Worm (Caenorhabditis elegans) whole organism, L2 larva: Measurements from ENCODE around the gene nas-38.

Experiments
- F13H6.1 ChIP-seq: sonication (generic microtip); optimal IDR thresholded peaks from 2 replicates; lab custom pipeline; 2016; ENCODE audit warnings: missing genetic modification characterization, missing compliant biosample characterization
- R02D3.7 ChIP-seq: fragments of 150-350 bp; optimal IDR thresholded peaks from 2 replicates; lab custom pipeline; 2014; ENCODE audit warnings: missing biosample characterization, missing genetic modification characterization
- ZK546.5 ChIP-seq: sonication (generic microtip); optimal IDR thresholded peaks from 2 replicates; lab custom pipeline; 2017; ENCODE audit warnings: missing biosample characterization, missing genetic modification characterization
- alr-1 ChIP-seq: fragments of 150-350 bp; optimal IDR thresholded peaks from 2 replicates; lab custom pipeline; 2014; ENCODE audit warnings: missing biosample characterization, missing genetic modification characterization
- ceh-16 ChIP-seq: fragments of 150-350 bp; optimal IDR thresholded peaks from 2 replicates; lab custom pipeline; 2014; ENCODE audit warnings: missing biosample characterization, missing genetic modification characterization
- crh-2 ChIP-seq: sonication (generic microtip); optimal IDR thresholded peaks from 2 replicates; lab custom pipeline; 2017; ENCODE audit warnings: missing biosample characterization, missing genetic modification characterization
- dmd-4 ChIP-seq: sonication (generic microtip); optimal IDR thresholded peaks from 2 replicates; lab custom pipeline; 2017; ENCODE audit warnings: missing biosample characterization, missing genetic modification characterization
- egl-27 ChIP-seq: sonication (generic microtip); optimal IDR thresholded peaks from 3 replicates; lab custom pipeline; 2017; ENCODE audit warnings: missing biosample characterization, missing genetic modification reagents, missing genetic modification characterization
- elt-3 ChIP-seq: sonication (generic microtip); optimal IDR thresholded peaks from 2 replicates; lab custom pipeline; 2017; ENCODE audit warnings: missing biosample characterization, missing genetic modification characterization
- fos-1 ChIP-seq: fragments of 150-350 bp; optimal IDR thresholded peaks from 2 replicates; lab custom pipeline; 2014; ENCODE audit warnings: missing biosample characterization, missing genetic modification characterization
- gmeb-1 ChIP-seq: fragments of 150-350 bp; optimal IDR thresholded peaks from 2 replicates; lab custom pipeline; 2014; ENCODE audit warnings: missing biosample characterization, missing genetic modification characterization
- lin-11 ChIP-seq: fragments of 150-350 bp; sonication (generic microtip); optimal IDR thresholded peaks from 2 replicates; lab custom pipeline; 2014; ENCODE audit warnings: missing biosample characterization, missing genetic modification characterization, inconsistent platforms, mixed read lengths
- lin-39 ChIP-seq: fragments of 150-350 bp; optimal IDR thresholded peaks from 2 replicates; lab custom pipeline; 2014; ENCODE audit warnings: missing biosample characterization, missing genetic modification reagents, missing genetic modification characterization
- lsy-2 ChIP-seq, 2 experiments: fragments of 150-350 bp in 1 of 2; sonication (generic microtip) in 1 of 2; optimal IDR thresholded peaks; 2 replicates each; lab custom pipeline; 2014 to 2017; ENCODE audit warnings: missing biosample characterization in 2 of 2, missing genetic modification characterization in 2 of 2
- mab-5 ChIP-seq: fragments of 150-350 bp; optimal IDR thresholded peaks from 2 replicates; lab custom pipeline; 2014; ENCODE audit warnings: missing biosample characterization, missing genetic modification characterization
- mdl-1 ChIP-seq, 2 experiments: fragments of 150-350 bp in 1 of 2; sonication (generic microtip) in 1 of 2; optimal IDR thresholded peaks; 2 replicates each; lab custom pipeline; 2017; ENCODE audit warnings: missing biosample characterization in 2 of 2, missing genetic modification characterization in 2 of 2
- nhr-10 ChIP-seq: sonication (generic microtip); optimal IDR thresholded peaks from 2 replicates; lab custom pipeline; 2017; ENCODE audit warnings: missing biosample characterization, missing genetic modification characterization
- nhr-11 ChIP-seq: fragments of 150-350 bp; optimal IDR thresholded peaks from 2 replicates; lab custom pipeline; 2014; ENCODE audit warnings: missing biosample characterization, missing genetic modification characterization
- nhr-129 ChIP-seq: fragments of 150-350 bp; optimal IDR thresholded peaks from 2 replicates; lab custom pipeline; 2014; ENCODE audit warnings: missing biosample characterization, missing genetic modification characterization
- nhr-23 ChIP-seq: fragments of 150-350 bp; optimal IDR thresholded peaks from 2 replicates; lab custom pipeline; 2014; ENCODE audit warnings: missing biosample characterization, missing genetic modification reagents, missing genetic modification characterization
- nhr-237 ChIP-seq: fragments of 150-350 bp; optimal IDR thresholded peaks from 2 replicates; lab custom pipeline; 2014; ENCODE audit warnings: missing biosample characterization, missing genetic modification characterization
- nhr-25 ChIP-seq: fragments of 150-350 bp; sonication (generic microtip); optimal IDR thresholded peaks from 3 replicates; lab custom pipeline; 2014; ENCODE audit warnings: missing biosample characterization, missing genetic modification characterization
- nhr-6 ChIP-seq: fragments of 150-350 bp; optimal IDR thresholded peaks from 2 replicates; lab custom pipeline; 2014; ENCODE audit warnings: missing biosample characterization, missing genetic modification characterization
- nhr-77 ChIP-seq: fragments of 150-350 bp; optimal IDR thresholded peaks from 2 replicates; lab custom pipeline; 2014; ENCODE audit warnings: missing biosample characterization, missing genetic modification characterization
- sem-4 ChIP-seq: fragments of 150-350 bp; optimal IDR thresholded peaks from 2 replicates; lab custom pipeline; 2014; ENCODE audit warnings: missing biosample characterization, missing genetic modification reagents, missing genetic modification characterization
- skn-1 ChIP-seq: sonication (generic microtip); optimal IDR thresholded peaks from 2 replicates; lab custom pipeline; 2017; ENCODE audit warnings: missing biosample characterization, missing genetic modification characterization
- sma-3 ChIP-seq: sonication (generic microtip); optimal IDR thresholded peaks from 2 replicates; lab custom pipeline; 2016; ENCODE audit warnings: missing genetic modification reagents, missing genetic modification characterization, missing compliant biosample characterization
- snpc-4 ChIP-seq: fragments of 150-350 bp; optimal IDR thresholded peaks from 2 replicates; lab custom pipeline; 2014; ENCODE audit warnings: missing biosample characterization, missing genetic modification characterization
- unc-39 ChIP-seq: fragments of 150-350 bp; optimal IDR thresholded peaks from 2 replicates; lab custom pipeline; 2014; ENCODE audit warnings: missing biosample characterization, missing genetic modification characterization
- unc-55 ChIP-seq: fragments of 150-350 bp; sonication (generic microtip); optimal IDR thresholded peaks from 3 replicates; lab custom pipeline; 2014; ENCODE audit warnings: missing biosample characterization, missing genetic modification reagents, missing genetic modification characterization
- unc-62 ChIP-seq: fragments of 150-350 bp; optimal IDR thresholded peaks from 2 replicates; lab custom pipeline; 2014; ENCODE audit warnings: missing biosample characterization, missing genetic modification reagents, missing genetic modification characterization
- zag-1 ChIP-seq: fragments of 150-350 bp; optimal IDR thresholded peaks from 2 replicates; lab custom pipeline; 2014; ENCODE audit warnings: missing biosample characterization, missing genetic modification characterization
- ztf-1 ChIP-seq: fragments of 200-800 bp; sonication (Bioruptor generic); conservative IDR thresholded peaks from 2 replicates; pipeline ENCODE4 v1.3.6; 2022; ENCODE audit warnings: missing genetic modification characterization, missing compliant biosample characterization
- ztf-11 ChIP-seq: sonication (generic microtip); optimal IDR thresholded peaks from 2 replicates; lab custom pipeline; 2017; ENCODE audit warnings: missing biosample characterization, missing genetic modification characterization

nas-38 gene

DNA sequence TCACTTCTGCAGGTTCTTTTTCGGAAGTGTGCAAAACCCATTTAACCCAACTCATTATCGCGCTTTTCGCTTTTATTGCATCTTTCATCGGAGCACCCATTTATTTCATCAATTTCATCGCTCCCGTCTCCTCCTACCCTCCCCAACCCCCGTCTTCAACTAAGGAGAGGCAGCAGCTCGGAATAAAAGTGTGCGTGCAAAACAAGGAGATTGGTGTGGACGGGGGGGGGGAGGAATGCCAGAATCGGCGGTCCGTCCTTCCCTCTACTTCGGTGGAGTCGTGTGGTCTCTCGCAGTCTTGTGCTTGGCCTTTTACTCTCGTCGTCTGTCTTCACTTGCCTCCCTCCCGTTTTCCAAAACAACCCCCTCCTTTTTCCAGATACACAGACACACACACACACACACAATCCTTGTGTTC lies 43.4 kb downstream of the nas-38 start (continued):
- peak; percentile 66 for TF ChIP-seq nhr-129 (tag; lab: Kevin White, UChicago)
- no peak for TF ChIP-seq nhr-10 (tag; lab: Kevin White, UChicago)
- no peak for TF ChIP-seq snpc-4 (tag; lab: Kevin White, UChicago)
- no peak for TF ChIP-seq nhr-6 (tag; lab: Kevin White, UChicago)
- TF ChIP-seq egl-27: no peak
- TF ChIP-seq dmd-4 (tag; lab: Kevin White, UChicago): no peak
- TF ChIP-seq unc-55 (GFP tag; lab: Kevin White, UChicago): peak; percentile 76
- TF ChIP-seq nhr-11 (tag; lab: Kevin White, UChicago): no peak
- TF ChIP-seq mdl-1 (tag; optimal IDR thresholded peaks at IDR 0.05; lab: Kevin White, UChicago): peak in 1 of 2 experiments; percentile 37
- TF ChIP-seq nhr-237 (tag; lab: Kevin White, UChicago): no peak
- no peak for TF ChIP-seq nhr-23 (tag; lab: Kevin White, UChicago)
- no peak for TF ChIP-seq lin-39 (tag; lab: Kevin White, UChicago)
- no peak for TF ChIP-seq fos-1
- TF ChIP-seq elt-3 (tag; lab: Kevin White, UChicago): no peak
- no peak for TF ChIP-seq ZK546.5 (tag; lab: Kevin White, UChicago)
- TF ChIP-seq lin-11: peak; percentile 30
- no peak for TF ChIP-seq ztf-1 (GFP tag; lab: Robert Waterston, UW)

DNA sequence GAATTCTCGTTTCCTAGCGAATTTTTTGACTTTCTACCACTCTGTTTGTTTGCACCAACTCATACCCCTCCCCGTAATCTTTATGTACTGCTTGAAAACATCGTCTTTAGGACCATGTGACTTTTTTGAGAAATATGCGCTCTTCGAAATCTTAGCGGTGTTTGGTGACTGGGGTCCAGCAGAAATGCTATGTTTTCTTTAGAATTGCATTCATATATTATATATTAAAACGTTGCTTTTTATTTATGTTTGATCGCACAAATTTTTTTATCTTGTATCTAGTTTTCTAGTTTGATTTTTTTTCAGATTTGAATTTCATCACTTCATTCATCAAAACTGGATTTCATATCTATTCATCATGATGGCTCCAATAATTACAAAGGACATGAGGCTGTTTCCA lies 43.9 kb downstream of the nas-38 start, which contains the start of gene F13C5.1:
TSS of gene F13C5.1 (plus strand) at position 301 of the 400 bp plus-strand sequence.
- no peak for TF ChIP-seq nhr-6 (tag; lab: Kevin White, UChicago)
- TF ChIP-seq unc-62 (GFP tag; lab: Kevin White, UChicago): no peak
- no peak for TF ChIP-seq alr-1 (tag; lab: Kevin White, UChicago)
- TF ChIP-seq R02D3.7 (tag; lab: Kevin White, UChicago): no peak
- TF ChIP-seq dmd-4 (tag; lab: Kevin White, UChicago): no peak
- TF ChIP-seq elt-3 (tag; lab: Kevin White, UChicago): no peak
- no peak for TF ChIP-seq nhr-10 (tag; lab: Kevin White, UChicago)
- no peak for TF ChIP-seq mab-5 (tag; lab: Kevin White, UChicago)
- TF ChIP-seq nhr-23 (tag; lab: Kevin White, UChicago): no peak
- no peak for TF ChIP-seq lin-11
- TF ChIP-seq ztf-11 (tag; lab: Kevin White, UChicago): no peak
- no peak for TF ChIP-seq unc-55 (GFP tag; lab: Kevin White, UChicago)
- TF ChIP-seq ZK546.5 (tag; lab: Kevin White, UChicago): no peak
- no peak for TF ChIP-seq unc-39 (tag; lab: Kevin White, UChicago)
- no peak for TF ChIP-seq nhr-77 (tag; lab: Kevin White, UChicago)
- no peak for TF ChIP-seq fos-1
- no peak for TF ChIP-seq zag-1 (tag; lab: Kevin White, UChicago)

DNA sequence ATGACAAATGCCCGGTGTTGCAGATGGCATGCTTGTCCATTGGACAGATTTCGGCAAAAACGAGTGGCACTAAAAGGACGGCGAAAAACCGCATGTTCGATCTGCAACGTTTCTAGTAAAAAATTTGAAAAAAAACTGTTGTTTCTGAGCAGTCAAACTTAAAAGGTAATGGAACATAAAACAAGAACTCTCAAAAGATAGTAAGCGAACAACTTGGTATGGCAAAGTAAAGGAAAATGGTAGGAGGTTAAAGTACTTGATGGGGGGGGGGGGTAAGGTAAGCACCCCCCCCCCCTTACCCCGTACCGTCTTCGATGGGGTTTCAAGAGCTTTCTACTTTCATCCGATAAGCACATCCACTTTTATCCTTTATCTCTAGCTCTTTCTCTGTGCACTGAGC lies 50.4 kb downstream of the nas-38 start, which contains the start of gene F13C5.5:
TSS of gene F13C5.5 (minus strand) at position 101 of the 400 bp plus-strand sequence.
- TF ChIP-seq F13H6.1 (tag; lab: Kevin White, UChicago): peak; percentile 18
- TF ChIP-seq unc-39 (tag; lab: Kevin White, UChicago): no peak

DNA sequence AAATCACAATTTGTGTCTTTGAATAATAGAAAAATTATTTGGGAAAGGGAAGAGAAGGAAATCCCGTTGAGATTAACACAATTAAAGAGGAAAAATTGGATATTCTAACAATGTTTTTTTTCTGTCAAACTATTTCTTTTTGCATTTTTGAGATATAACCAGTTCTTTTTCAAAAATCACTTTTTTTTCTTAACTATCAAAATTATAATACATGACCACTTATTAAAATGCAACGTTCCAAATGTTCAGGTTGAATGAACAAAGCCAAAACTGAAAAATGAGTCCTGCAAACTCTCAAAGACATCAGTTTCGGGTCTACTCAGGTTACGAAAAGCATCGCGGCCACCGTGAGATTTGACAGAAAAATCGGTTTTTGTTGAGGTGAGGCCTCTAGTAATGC lies 51.6 kb downstream of the nas-38 start:
- TF ChIP-seq snpc-4 (tag; lab: Kevin White, UChicago): no peak
- no peak for TF ChIP-seq crh-2 (tag; lab: Kevin White, UChicago)
- TF ChIP-seq ZK546.5 (tag; lab: Kevin White, UChicago): no peak
- TF ChIP-seq ceh-16: no peak
- no peak for TF ChIP-seq gmeb-1 (tag; lab: Kevin White, UChicago)
- no peak for TF ChIP-seq nhr-25 (tag; lab: Kevin White, UChicago)
- no peak for TF ChIP-seq lsy-2 (tag; optimal IDR thresholded peaks at IDR 0.05; lab: Kevin White, UChicago)
- no peak for TF ChIP-seq zag-1 (tag; lab: Kevin White, UChicago)
- TF ChIP-seq skn-1: no peak
- TF ChIP-seq nhr-77 (tag; lab: Kevin White, UChicago): no peak
- no peak for TF ChIP-seq sma-3 (GFP tag; lab: Kevin White, UChicago)
- no peak for TF ChIP-seq sem-4
- TF ChIP-seq, all 48 proteins: peak for 0

DNA sequence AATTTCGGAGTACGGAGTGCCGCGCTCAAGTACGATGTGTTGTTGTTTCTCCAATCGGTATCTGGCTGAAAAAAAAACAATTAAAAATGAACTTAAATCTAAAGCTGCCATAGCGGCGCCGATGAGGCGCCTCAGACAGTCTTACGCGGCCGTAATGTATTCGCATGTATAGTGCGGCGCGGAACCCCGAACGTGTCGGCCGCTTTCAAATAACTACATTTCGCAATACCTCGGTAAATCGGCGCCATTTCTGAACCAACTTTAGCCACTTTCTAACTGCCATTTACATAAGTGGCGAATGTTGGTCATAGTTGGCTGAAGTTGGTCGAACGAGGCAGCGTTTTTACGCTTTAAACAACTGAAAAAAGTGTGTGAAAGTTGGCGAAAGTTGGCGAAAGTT lies 54.8 kb downstream of the nas-38 start:
- no peak for TF ChIP-seq zag-1 (tag; lab: Kevin White, UChicago)
- peak; percentile 29 for TF ChIP-seq snpc-4 (tag; lab: Kevin White, UChicago)
